Fruit fly (Drosophila melanogaster): Measurements from ENCODE around the gene CG9372.

The CG9372 gene

dm6 chr3L:19650588-19650987 is 44.6 kb downstream of the CG9372 start (continued):
- TF ChIP-seq lz (GFP tag; optimal IDR thresholded peaks at IDR 0.05) (peak; percentile 3), Gug (GFP tag; IDR thresholded peaks at IDR 0.05) (peak; percentile 63; the same call in 1 of the 2 replicates), spab (GFP tag; optimal IDR thresholded peaks at IDR 0.05) (peak; percentile 62), Hr38 (GFP tag; optimal IDR thresholded peaks at IDR 0.05) (no peak), Hr4 (GFP tag; optimal IDR thresholded peaks at IDR 0.05) (no peak), CG15336 (GFP tag; IDR thresholded peaks at IDR 0.05) (peak; percentile 56; the same call in 1 of the 2 replicates), OdsH (GFP tag; optimal IDR thresholded peaks at IDR 0.05) (peak; percentile 35), Sox102F (GFP tag; optimal IDR thresholded peaks at IDR 0.05) (peak; percentile 55), Hr39 (GFP tag; optimal IDR thresholded peaks at IDR 0.05) (peak; percentile 5), CG3919 (GFP tag; optimal IDR thresholded peaks at IDR 0.05) (peak; percentile 36), CG11902 (GFP tag; optimal IDR thresholded peaks at IDR 0.05) (no peak), CG7368 (GFP tag; optimal IDR thresholded peaks at IDR 0.05) (peak; percentile 29), Blimp-1 (GFP tag; optimal IDR thresholded peaks at IDR 0.05) (peak; percentile 21), net (GFP tag; optimal IDR thresholded peaks at IDR 0.05) (peak; percentile 77), Sox14 (GFP tag; optimal IDR thresholded peaks at IDR 0.05) (no peak)

dm6 chr3L:19653470-19653869 is 47.5 kb downstream of the CG9372 start:
- TF ChIP-seq CG32006 (GFP tag; optimal IDR thresholded peaks at IDR 0.05) (no peak), CG8319 (GFP tag; optimal IDR thresholded peaks at IDR 0.05) (no peak), Ets96B (tag; optimal IDR thresholded peaks at IDR 0.05) (no peak), Ets21C (GFP tag; optimal IDR thresholded peaks at IDR 0.05) (no peak), cyc (GFP tag; optimal IDR thresholded peaks at IDR 0.05) (no peak), fkh (GFP tag; optimal IDR thresholded peaks at IDR 0.05) (no peak), acj6 (GFP tag; optimal IDR thresholded peaks at IDR 0.05) (no peak), Gug (GFP tag; IDR thresholded peaks at IDR 0.05) (no peak), CG4318 (GFP tag; optimal IDR thresholded peaks at IDR 0.05) (no peak), CG11762 (GFP tag; optimal IDR thresholded peaks at IDR 0.05; ENCODE audit: insufficient read depth) (no peak)

- no peak for TF ChIP-seq fd85E (GFP tag; optimal IDR thresholded peaks at IDR 0.05)
- no peak for TF ChIP-seq Smox (GFP tag; optimal IDR thresholded peaks at IDR 0.05)
- TF ChIP-seq Eip78C (GFP tag): peak; percentile 47
- TF ChIP-seq fkh (GFP tag; optimal IDR thresholded peaks at IDR 0.05): peak; percentile 77
- no peak for TF ChIP-seq Lpt (GFP tag; optimal IDR thresholded peaks at IDR 0.05)
- TF ChIP-seq CG6163 (GFP tag; IDR thresholded peaks at IDR 0.05): no peak
- 0 out of 3 replicates have a peak, but pooled peaks have one; percentile 21 for TF ChIP-seq CG8119 (GFP tag; IDR thresholded peaks at IDR 0.05)
- TF ChIP-seq Hr4 (GFP tag; optimal IDR thresholded peaks at IDR 0.05): peak; percentile 19
Measured at dm6 chr3L:19655923-19656322, 49.9 kb downstream of the CG9372 start.
